Worm (Caenorhabditis elegans): Measurements from ENCODE around the gene snpc-1.1.

- no peak for TF ChIP-seq ceh-36 (tag; optimal IDR thresholded peaks at IDR 0.05)
- no peak for TF ChIP-seq B0310.2 (tag; optimal IDR thresholded peaks at IDR 0.05)
- no peak for TF ChIP-seq hmg-4 (GFP tag; optimal IDR thresholded peaks at IDR 0.05)
- no peak for TF ChIP-seq hnd-1 (tag; optimal IDR thresholded peaks at IDR 0.05)
- no peak for TF ChIP-seq F13C5.2 (tag; optimal IDR thresholded peaks at IDR 0.05)
- no peak for TF ChIP-seq ama-1 (optimal IDR thresholded peaks at IDR 0.05)
- TF ChIP-seq ceh-13 (GFP tag; optimal IDR thresholded peaks at IDR 0.05), result no peak
- no peak for TF ChIP-seq hmbx-1 (tag; optimal IDR thresholded peaks at IDR 0.05)
- TF ChIP-seq scrt-1 (GFP tag; IDR thresholded peaks at IDR 0.05), result no peak
- TF ChIP-seq tra-4 (tag; optimal IDR thresholded peaks at IDR 0.05), result no peak
Observed at ce11 chrII:7765456-7765855, 15.6 kb downstream of the snpc-1.1 start, which contains the start of gene srh-39.
